Worm (Caenorhabditis elegans) whole organism, midembryonic: ENCODE results near the gene F10C1.1.
"Not testable (repeated sequence)": the region's sequence is repeated elsewhere in the genome, so short reads cannot be mapped to it uniquely, and the experiment has no call there.

Source experiments
- T22C8.4 ChIP-seq: fragments of 200-800 bp; sonication (Bioruptor generic); IDR thresholded peaks from 2 replicates; pipeline ENCODE4 v1.3.6; 2022; ENCODE audit warnings: missing genetic modification characterization, missing compliant biosample characterization
- cog-1 ChIP-seq: sonication (generic microtip); optimal IDR thresholded peaks from 2 replicates; lab custom pipeline; 2016; ENCODE audit warnings: missing genetic modification characterization, missing compliant biosample characterization
- flt-1 ChIP-seq: fragments of 200-800 bp; sonication (Bioruptor generic); IDR thresholded peaks from 2 replicates; pipeline ENCODE4 v1.3.6; 2022; ENCODE audit warnings: missing genetic modification characterization, missing compliant biosample characterization
- klf-2 ChIP-seq: fragments of 200-800 bp; sonication (Bioruptor generic); conservative IDR thresholded peaks from 2 replicates; pipeline ENCODE4 v1.3.6; 2022; ENCODE audit warnings: missing genetic modification reagents, missing genetic modification characterization, missing compliant biosample characterization
- med-1 ChIP-seq: sonication (generic microtip); optimal IDR thresholded peaks from 2 replicates; lab custom pipeline; 2017; ENCODE audit warnings: missing genetic modification characterization, mild to moderate bottlenecking, missing compliant biosample characterization, antibody characterized with exemption, missing genetic modification reagents; ENCODE audit not compliant: insufficient read depth
- ref-1 ChIP-seq: fragments of 200-800 bp; sonication (Bioruptor generic); conservative IDR thresholded peaks from 2 replicates; pipeline ENCODE4 v1.3.6; 2022; ENCODE audit warnings: missing genetic modification reagents, missing genetic modification characterization, missing compliant biosample characterization
- tab-1 ChIP-seq: fragments of 200-800 bp; sonication (Bioruptor generic); IDR thresholded peaks from 2 replicates; pipeline ENCODE4 v1.3.6; 2022; ENCODE audit warnings: missing genetic modification characterization, missing compliant biosample characterization
- ztf-23 ChIP-seq: fragments of 200-800 bp; sonication (Bioruptor generic); IDR thresholded peaks from 2 replicates; pipeline ENCODE4 v1.3.6; 2022; ENCODE audit warnings: missing genetic modification reagents, missing genetic modification characterization, missing compliant biosample characterization
- ztf-29 ChIP-seq: fragments of 200-800 bp; sonication (Bioruptor generic); IDR thresholded peaks from 2 replicates; pipeline ENCODE4 v1.3.6; 2022; ENCODE audit warnings: missing genetic modification reagents, missing genetic modification characterization, missing compliant biosample characterization

F10C1.1 gene

ce11 chrII:5745088-5745487 is 28.9 kb upstream of the F10C1.1 start, which contains the start of gene F10C1.9:
TSS of gene F10C1.9 (minus strand) at chrII:5745284.
- TF ChIP-seq tab-1 (GFP tag; lab: Robert Waterston, UW) (no peak), ref-1 (GFP tag; lab: Robert Waterston, UW) (no peak), ztf-23 (GFP tag; lab: Robert Waterston, UW) (no peak), T22C8.4 (no peak), cog-1 (no peak), klf-2 (GFP tag; lab: Robert Waterston, UW) (no peak), med-1 (no peak), flt-1 (GFP tag; lab: Robert Waterston, UW) (no peak), ztf-29 (GFP tag; lab: Robert Waterston, UW) (no peak)

- TF ChIP-seq med-1 = no peak
- no peak for TF ChIP-seq ztf-29 (GFP tag; lab: Robert Waterston, UW)
- TF ChIP-seq ztf-23 (GFP tag; lab: Robert Waterston, UW) = no peak
- TF ChIP-seq klf-2 (GFP tag; lab: Robert Waterston, UW) = no peak
- no peak for TF ChIP-seq ref-1 (GFP tag; lab: Robert Waterston, UW)
- no peak for TF ChIP-seq cog-1
- TF ChIP-seq tab-1 (GFP tag; lab: Robert Waterston, UW) = no peak
- TF ChIP-seq T22C8.4 = no peak
- no peak for TF ChIP-seq flt-1 (GFP tag; lab: Robert Waterston, UW)
Measured at ce11 chrII:5747312-5747711, 26.7 kb upstream of the F10C1.1 start.

DNA sequence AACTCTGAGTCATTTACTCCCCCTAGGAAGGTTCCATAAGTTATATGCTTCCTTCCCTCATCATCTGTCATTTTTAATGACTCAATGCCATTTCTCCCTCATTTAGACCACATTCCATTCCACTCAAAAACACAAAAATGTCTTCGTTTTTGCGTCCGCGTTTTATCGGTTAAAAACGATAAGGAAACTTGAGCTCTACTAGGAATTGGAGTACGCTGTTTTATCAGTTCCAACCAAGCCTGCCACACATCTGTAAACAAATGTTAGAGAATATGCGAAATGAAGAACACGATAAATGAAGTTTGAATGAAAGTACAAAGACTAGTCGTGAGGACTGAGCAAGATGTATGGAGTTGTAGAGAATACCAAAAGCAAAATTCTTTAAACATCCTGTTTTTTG is 25.6 kb upstream of the F10C1.1 start:
- no peak for TF ChIP-seq flt-1 (GFP tag; lab: Robert Waterston, UW)
- TF ChIP-seq klf-2 (GFP tag; lab: Robert Waterston, UW) = no peak
- TF ChIP-seq tab-1 (GFP tag; lab: Robert Waterston, UW) = no peak
- no peak for TF ChIP-seq ztf-29 (GFP tag; lab: Robert Waterston, UW)
- no peak for TF ChIP-seq ztf-23 (GFP tag; lab: Robert Waterston, UW)
- no peak for TF ChIP-seq T22C8.4

ce11 chrII:5749733-5750238 is 24.2 kb upstream of the F10C1.1 start, which contains the start of gene ifb-2:
TSS of gene ifb-2 (plus strand) at chrII:5750188.
- TF ChIP-seq klf-2 (GFP tag; lab: Robert Waterston, UW) = no peak
- TF ChIP-seq med-1 = no peak
- TF ChIP-seq T22C8.4 = no peak
- TF ChIP-seq tab-1 (GFP tag; lab: Robert Waterston, UW) = no peak
- no peak for TF ChIP-seq cog-1
- TF ChIP-seq ref-1 (GFP tag; lab: Robert Waterston, UW) = no peak
- no peak for TF ChIP-seq flt-1 (GFP tag; lab: Robert Waterston, UW)
- TF ChIP-seq ztf-23 (GFP tag; lab: Robert Waterston, UW) = no peak
- no peak for TF ChIP-seq ztf-29 (GFP tag; lab: Robert Waterston, UW)

DNA sequence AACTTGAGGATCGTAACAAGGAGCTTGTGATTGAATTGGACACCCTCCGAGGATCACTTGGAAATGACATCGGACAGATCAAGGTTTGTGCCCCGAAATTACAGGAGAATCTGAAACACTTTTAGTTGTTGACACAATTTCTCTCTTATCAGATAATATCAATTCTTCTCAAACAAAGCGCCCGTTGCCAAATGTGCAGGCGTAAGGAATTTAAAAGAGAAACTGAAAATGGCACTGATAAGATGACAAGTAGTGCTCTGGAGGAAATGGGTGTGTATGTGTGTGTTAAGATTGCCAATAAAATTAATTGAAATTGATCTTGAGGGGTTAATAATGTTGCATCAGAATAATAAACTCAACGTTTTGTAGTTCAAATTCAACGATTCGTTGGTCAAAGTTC is 22.7 kb upstream of the F10C1.1 start:
- TF ChIP-seq flt-1 (GFP tag; lab: Robert Waterston, UW) (no peak), ztf-29 (GFP tag; lab: Robert Waterston, UW) (no peak), ztf-23 (GFP tag; lab: Robert Waterston, UW) (no peak), cog-1 (no peak), tab-1 (GFP tag; lab: Robert Waterston, UW) (no peak), klf-2 (GFP tag; lab: Robert Waterston, UW) (no peak)

- TF ChIP-seq med-1 (no peak), ztf-29 (GFP tag; lab: Robert Waterston, UW) (no peak)
Measured at ce11 chrII:5754168-5754567, 19.9 kb upstream of the F10C1.1 start, which contains the start of gene F10C1.8. TSS of gene F10C1.8 (plus strand) at chrII:5754468.

DNA sequence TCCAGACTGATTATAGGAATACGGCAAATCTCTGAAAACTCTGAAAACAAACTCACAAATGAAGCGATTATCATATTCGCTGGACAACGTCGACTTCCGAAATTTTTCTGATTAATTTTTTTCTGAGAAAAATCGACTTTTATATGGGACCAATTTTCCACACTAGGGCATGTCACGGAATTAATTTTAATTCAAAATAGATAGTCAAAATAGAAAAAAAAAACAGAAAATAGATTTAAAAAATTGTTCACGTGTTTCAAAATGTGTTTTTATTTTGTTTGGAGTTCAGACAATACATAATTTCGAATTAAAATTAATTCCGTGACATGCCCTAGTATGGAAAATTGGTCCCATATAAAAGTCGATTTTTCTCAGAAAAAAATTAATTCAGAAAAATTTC is 16.4 kb upstream of the F10C1.1 start, which contains the start of the genes F10C1.3 and F10C1.23:
Gene F10C1.3 (minus strand): TSS at position 101 of the 400 bp plus-strand sequence.
Gene F10C1.23 (plus strand): TSS at position 385 of the 400 bp plus-strand sequence.
- not testable (repeated sequence) for TF ChIP-seq ztf-23, flt-1, tab-1 (GFP tag; lab: Robert Waterston, UW)

DNA sequence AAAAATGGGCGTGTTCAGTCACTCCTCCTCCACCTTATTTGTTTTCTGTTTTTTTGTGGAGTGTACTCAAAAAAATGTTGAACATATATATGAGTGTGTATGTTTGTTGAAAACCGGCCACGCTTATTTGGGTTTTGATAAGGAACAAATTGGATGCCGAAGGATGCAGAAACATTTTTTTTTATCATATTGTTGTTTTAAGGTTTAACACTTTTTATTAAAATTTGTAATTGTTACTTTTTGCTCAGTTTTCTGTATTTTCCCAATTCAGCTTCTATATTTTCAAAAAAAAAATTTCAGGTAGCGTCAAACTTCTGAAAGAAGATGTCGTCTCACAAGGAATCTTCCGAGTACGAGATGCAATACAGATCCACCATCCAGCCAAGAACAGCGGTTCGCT is 8.7 kb upstream of the F10C1.1 start, which contains the start of gene ifb-1:
Gene ifb-1 (plus strand): TSS at position 301 of the 400 bp plus-strand sequence.
- no peak for TF ChIP-seq ztf-23 (GFP tag; lab: Robert Waterston, UW)
- TF ChIP-seq cog-1 = no peak
- TF ChIP-seq klf-2 (GFP tag; lab: Robert Waterston, UW) = no peak
- TF ChIP-seq ref-1 (GFP tag; lab: Robert Waterston, UW) = no peak
- no peak for TF ChIP-seq T22C8.4
- TF ChIP-seq tab-1 (GFP tag; lab: Robert Waterston, UW) = no peak
- no peak for TF ChIP-seq flt-1 (GFP tag; lab: Robert Waterston, UW)
- TF ChIP-seq ztf-29 (GFP tag; lab: Robert Waterston, UW) = no peak
- no peak for TF ChIP-seq med-1

ce11 chrII:5768274-5768820 is 5.7 kb upstream of the F10C1.1 start:
- TF ChIP-seq med-1 = no peak
- no peak for TF ChIP-seq ztf-29 (GFP tag; lab: Robert Waterston, UW)
- no peak for TF ChIP-seq flt-1 (GFP tag; lab: Robert Waterston, UW)
- no peak for TF ChIP-seq cog-1
- TF ChIP-seq T22C8.4 = no peak
- TF ChIP-seq ref-1 (GFP tag; lab: Robert Waterston, UW) = no peak
- no peak for TF ChIP-seq ztf-23 (GFP tag; lab: Robert Waterston, UW)
- TF ChIP-seq klf-2 (GFP tag; lab: Robert Waterston, UW) = no peak

DNA sequence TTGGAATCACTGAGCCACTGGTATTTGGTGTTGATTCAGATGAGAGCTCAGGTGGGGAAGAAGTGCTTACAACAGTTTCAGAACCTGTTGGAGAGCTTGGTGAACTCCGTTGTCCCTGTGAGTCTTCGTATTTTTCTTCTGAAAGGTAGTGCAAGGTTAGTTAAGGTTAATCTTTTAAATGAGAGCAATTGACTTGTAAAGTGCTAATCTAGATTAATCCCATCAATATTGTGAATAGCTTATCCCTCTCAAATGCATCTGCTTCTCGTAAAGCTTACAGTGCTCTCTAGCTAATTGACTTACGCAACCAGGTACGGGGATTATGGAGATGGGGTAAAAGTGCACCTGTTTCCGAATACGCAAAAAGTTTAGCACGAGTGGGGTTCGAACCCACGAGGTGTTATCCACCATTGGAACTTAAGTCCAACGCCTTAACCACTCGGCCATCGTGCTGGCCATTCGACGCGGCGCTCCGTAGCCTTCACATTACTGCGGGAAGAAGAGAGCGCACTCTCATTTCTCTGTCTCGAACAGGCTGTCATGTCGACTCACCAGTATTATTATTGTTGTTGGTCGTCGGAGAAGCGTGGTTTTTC is 1.4 kb upstream of the F10C1.1 start:
- TF ChIP-seq flt-1 (GFP tag; lab: Robert Waterston, UW) (peak; percentile 80; the same call in 1 of the 2 replicates), T22C8.4 (peak; percentile 41; the same call in 1 of the 2 replicates), tab-1 (GFP tag; lab: Robert Waterston, UW) (peak; percentile 82), cog-1 (peak; percentile 11), klf-2 (GFP tag; lab: Robert Waterston, UW) (no peak; the same call in 1 of the 2 replicates), ztf-29 (GFP tag; lab: Robert Waterston, UW) (peak; percentile 50; the same call in 1 of the 2 replicates), med-1 (no peak), ref-1 (GFP tag; lab: Robert Waterston, UW) (0 out of 2 replicates have a peak, but pooled peaks have one; percentile 39), ztf-23 (GFP tag; lab: Robert Waterston, UW) (peak; percentile 80)
